Fruit fly (Drosophila melanogaster): ENCODE data around the gene Cp190.

DNA sequence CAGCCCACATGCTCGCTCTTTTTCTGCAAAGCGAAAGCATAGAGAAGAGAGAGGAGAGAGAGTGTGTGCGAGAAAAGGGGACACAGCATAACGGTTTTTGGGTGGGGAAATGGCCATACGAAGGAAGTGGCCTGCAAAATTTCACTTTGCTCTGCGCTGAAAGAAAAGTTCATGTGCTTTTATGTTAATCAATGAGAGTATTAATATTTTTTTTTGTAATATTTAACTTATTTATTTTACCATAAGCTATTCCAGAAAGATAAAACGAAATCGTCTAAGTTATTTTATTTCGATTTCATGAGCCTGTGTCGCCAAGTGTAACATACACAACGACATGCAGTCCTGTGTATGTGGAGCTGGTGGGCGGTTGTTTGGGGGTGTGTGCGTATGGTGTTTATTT lies 24.6 kb downstream of the Cp190 start:
- no peak for TF ChIP-seq CG6808 (GFP tag; optimal IDR thresholded peaks at IDR 0.05)
- no peak for TF ChIP-seq net (GFP tag; optimal IDR thresholded peaks at IDR 0.05)
- TF ChIP-seq CG7368 (GFP tag; optimal IDR thresholded peaks at IDR 0.05) = no peak
- peak; percentile 69 for TF ChIP-seq CG8119 (GFP tag; IDR thresholded peaks at IDR 0.05)
- no peak for TF ChIP-seq CG3919 (GFP tag; optimal IDR thresholded peaks at IDR 0.05)
- peak; percentile 74; the same call in 1 of the 3 replicates for TF ChIP-seq eg (GFP tag; IDR thresholded peaks at IDR 0.05)

Data from whole organism, prepupa.